Fruit fly (Drosophila melanogaster): Measurements from ENCODE around the gene Alg13.

The Alg13 gene

DNA sequence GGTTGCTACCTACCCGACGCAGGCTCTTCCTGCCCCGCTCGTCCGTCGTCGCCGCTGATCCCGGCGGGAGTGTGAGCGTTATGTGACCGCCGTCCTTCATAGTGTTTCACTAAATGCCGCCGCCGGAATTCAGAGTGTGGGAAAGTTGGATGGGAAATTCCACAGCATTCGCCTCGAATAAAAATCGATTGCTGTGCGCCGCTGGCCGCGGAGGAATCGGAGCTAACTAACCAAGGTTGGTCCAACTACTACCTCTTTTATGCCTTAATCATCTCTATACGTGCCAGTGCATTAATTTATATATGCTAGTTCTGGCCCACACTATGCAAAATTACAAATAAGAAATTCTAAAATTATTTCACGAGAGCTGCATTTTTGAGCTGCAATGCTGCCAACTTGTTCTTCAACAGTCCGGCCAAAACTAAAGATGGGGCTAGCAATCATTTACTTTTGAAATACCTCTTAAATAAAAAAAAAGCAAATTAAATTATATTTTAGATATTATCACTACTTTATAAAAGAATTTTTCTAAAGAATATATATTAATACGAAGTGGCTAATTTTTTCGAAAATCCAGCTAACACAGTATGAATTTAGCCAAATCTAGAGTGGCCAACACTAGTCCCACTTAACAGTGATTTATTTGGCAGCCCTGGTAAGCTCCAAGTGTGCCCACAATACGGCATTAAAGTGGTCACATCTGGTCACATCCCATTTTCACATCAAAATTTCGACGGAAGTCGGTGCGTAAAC lies 25.8 kb downstream of the Alg13 start, which contains the start of the genes alpha-Man-Ib and Pdhb:
TSS of gene alpha-Man-Ib (minus strand) at position 425 of the 753 bp plus-strand sequence.
TSS of gene Pdhb (plus strand) at position 674 of the 753 bp plus-strand sequence.
- TF ChIP-seq CG7101 (tag; optimal IDR thresholded peaks at IDR 0.05), result peak; percentile 85
- TF ChIP-seq CG7045 (GFP tag; optimal IDR thresholded peaks at IDR 0.05), result peak; percentile 78
- no peak for TF ChIP-seq toe (GFP tag; optimal IDR thresholded peaks at IDR 0.05)
- TF ChIP-seq Crg-1 (GFP tag; optimal IDR thresholded peaks at IDR 0.05), result peak; percentile 59
- peak; percentile 78 for TF ChIP-seq bab1 (GFP tag; optimal IDR thresholded peaks at IDR 0.05)
- peak; percentile 63 for TF ChIP-seq tj (GFP tag; optimal IDR thresholded peaks at IDR 0.05)
- TF ChIP-seq cic (GFP tag; optimal IDR thresholded peaks at IDR 0.05), result peak; percentile 22
- peak; percentile 74 for TF ChIP-seq CG14711 (tag; optimal IDR thresholded peaks at IDR 0.05)
- TF ChIP-seq CG33017 (tag; optimal IDR thresholded peaks at IDR 0.05), result peak; percentile 72
- no peak for TF ChIP-seq kay (GFP tag; ENCODE audit: borderline replicate concordance)
- TF ChIP-seq ovo (GFP tag; optimal IDR thresholded peaks at IDR 0.05), result peak; percentile 60
- peak; percentile 71 for TF ChIP-seq Mnt (GFP tag; optimal IDR thresholded peaks at IDR 0.05)
- peak; percentile 50 for TF ChIP-seq Clk (GFP tag; optimal IDR thresholded peaks at IDR 0.05)
- TF ChIP-seq CG5204 (GFP tag; optimal IDR thresholded peaks at IDR 0.05), result no peak
- peak; percentile 73 for TF ChIP-seq CG11617 (GFP tag; optimal IDR thresholded peaks at IDR 0.05)
- peak; percentile 56 for TF ChIP-seq pad (GFP tag; optimal IDR thresholded peaks at IDR 0.05)
- peak; percentile 41 for TF ChIP-seq Hr96 (GFP tag; optimal IDR thresholded peaks at IDR 0.05)
- peak; percentile 71 for TF ChIP-seq CG12768 (GFP tag; optimal IDR thresholded peaks at IDR 0.05)
- TF ChIP-seq cnc (optimal IDR thresholded peaks at IDR 0.05), result no peak
- peak; percentile 64 for TF ChIP-seq CG1620 (GFP tag; optimal IDR thresholded peaks at IDR 0.05)

DNA sequence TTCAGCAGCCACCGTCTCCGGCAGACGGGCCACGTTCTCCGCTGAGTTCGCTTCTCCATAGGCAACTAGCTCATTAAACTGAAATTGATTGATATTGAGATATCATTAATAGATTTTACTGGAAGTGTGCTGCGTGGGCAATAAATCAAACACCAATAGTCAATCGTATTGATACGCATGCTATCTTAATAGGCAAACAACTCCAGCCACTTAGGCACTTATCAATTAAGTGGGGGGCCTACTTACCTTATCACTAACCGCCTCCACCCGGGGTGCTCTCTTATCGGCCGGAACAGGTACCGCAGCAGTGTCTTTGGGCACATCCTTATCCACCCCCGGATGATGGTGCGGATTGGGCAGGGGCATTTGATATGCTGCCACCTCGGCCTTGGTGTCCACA lies 26.6 kb downstream of the Alg13 start:
- TF ChIP-seq Crg-1 (GFP tag; optimal IDR thresholded peaks at IDR 0.05) (no peak), cic (GFP tag; optimal IDR thresholded peaks at IDR 0.05) (peak; percentile 60), CG33017 (tag; optimal IDR thresholded peaks at IDR 0.05) (peak; percentile 9)

DNA sequence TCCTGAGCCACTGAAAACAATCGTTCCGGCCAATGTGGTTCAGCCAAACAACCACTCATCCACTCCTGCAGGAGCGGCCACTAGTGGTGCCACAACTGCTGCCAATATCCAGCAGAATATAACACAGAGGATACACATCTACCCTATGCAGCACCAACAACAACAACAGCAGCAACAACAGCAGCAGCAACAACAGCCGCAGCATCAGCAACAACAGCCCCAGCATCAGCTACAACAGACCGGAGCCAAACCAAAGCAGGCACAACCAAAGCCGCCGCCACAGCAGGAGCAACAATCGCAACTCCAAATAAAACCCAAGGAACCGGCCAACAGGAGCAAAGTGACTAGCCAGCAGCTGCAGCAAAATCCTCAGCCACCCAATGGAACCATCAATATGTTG lies 35.1 kb downstream of the Alg13 start:
- TF ChIP-seq CG33017 (tag; optimal IDR thresholded peaks at IDR 0.05) (no peak), Mnt (GFP tag; optimal IDR thresholded peaks at IDR 0.05) (no peak), CG14711 (tag; optimal IDR thresholded peaks at IDR 0.05) (no peak)

DNA sequence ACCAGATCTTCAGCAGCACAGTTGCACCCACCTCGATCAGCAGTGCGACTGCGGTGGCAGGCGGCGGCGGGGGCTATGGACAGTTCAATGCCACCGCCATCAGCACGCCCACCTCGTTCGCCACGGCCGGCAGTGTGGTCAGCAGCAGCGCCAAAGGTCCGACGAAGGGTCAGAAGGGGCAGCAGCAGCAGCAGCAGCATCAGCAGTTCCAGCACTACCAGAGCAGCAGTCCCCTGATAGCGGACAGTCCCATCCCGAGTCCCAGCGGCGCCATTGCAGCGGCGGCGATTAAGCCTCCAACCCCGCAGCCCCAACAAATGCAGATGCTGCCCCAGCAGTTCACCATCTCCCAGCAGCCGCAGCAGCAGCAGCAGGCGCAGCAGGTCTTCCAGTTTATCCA lies 40.4 kb downstream of the Alg13 start:
- no peak for TF ChIP-seq CG1620 (GFP tag; optimal IDR thresholded peaks at IDR 0.05)
- TF ChIP-seq bab1 (GFP tag; optimal IDR thresholded peaks at IDR 0.05), result no peak
- TF ChIP-seq Hr96 (GFP tag; optimal IDR thresholded peaks at IDR 0.05), result no peak
- no peak for TF ChIP-seq CG12768 (GFP tag; optimal IDR thresholded peaks at IDR 0.05)
- TF ChIP-seq CG5204 (GFP tag; optimal IDR thresholded peaks at IDR 0.05), result no peak
- no peak for TF ChIP-seq cic (GFP tag; optimal IDR thresholded peaks at IDR 0.05)
- no peak for TF ChIP-seq CG11617 (GFP tag; optimal IDR thresholded peaks at IDR 0.05)
- no peak for TF ChIP-seq ovo (GFP tag; optimal IDR thresholded peaks at IDR 0.05)

DNA sequence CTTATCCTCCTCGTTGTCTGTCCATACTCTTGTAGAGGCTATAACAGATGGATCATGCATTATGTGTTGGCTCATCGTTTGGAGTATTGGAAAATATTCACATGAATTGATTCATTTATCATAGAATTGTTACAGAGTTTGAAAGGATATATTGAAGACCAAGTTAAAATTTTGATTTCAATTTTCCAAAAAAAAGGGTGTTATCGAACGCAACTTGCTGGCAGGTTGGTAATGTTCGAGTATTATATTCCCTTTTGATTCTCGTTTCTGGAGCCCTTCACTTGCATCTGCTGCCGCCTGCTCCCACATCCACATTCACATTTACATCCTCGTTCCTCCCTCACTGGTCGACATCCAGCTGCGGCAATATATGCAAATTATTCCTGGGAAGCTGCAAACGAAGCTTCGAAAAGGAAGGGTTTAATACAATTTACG lies 42.3 kb downstream of the Alg13 start:
- no peak for TF ChIP-seq CG33017 (tag; optimal IDR thresholded peaks at IDR 0.05)
- TF ChIP-seq cic (GFP tag; optimal IDR thresholded peaks at IDR 0.05), result no peak
- no peak for TF ChIP-seq CG11617 (GFP tag; optimal IDR thresholded peaks at IDR 0.05)
- TF ChIP-seq Hr96 (GFP tag; optimal IDR thresholded peaks at IDR 0.05), result no peak
- no peak for TF ChIP-seq CG12768 (GFP tag; optimal IDR thresholded peaks at IDR 0.05)
- TF ChIP-seq CG7045 (GFP tag; optimal IDR thresholded peaks at IDR 0.05), result no peak
- no peak for TF ChIP-seq CG5204 (GFP tag; optimal IDR thresholded peaks at IDR 0.05)
- no peak for TF ChIP-seq ovo (GFP tag; optimal IDR thresholded peaks at IDR 0.05)

DNA sequence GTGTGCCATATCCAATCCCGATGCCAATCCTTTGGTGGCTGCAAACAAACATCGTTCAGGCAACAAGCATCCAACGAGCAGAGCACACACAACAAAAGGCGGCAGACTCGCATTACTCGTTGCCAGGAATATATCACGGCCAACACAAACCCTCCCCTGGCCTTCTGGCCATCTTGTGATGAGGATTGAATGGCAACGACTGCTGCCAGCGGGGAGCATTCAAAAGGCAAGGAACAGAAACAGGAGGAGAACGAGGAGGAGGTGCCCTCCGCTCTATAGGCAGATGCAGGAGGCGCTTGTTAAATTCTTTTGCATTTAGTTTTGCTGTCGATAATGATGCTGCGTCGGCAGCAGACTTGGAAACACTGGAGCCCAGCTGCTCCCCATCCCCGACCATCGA lies 42.8 kb downstream of the Alg13 start:
- TF ChIP-seq ovo (GFP tag; optimal IDR thresholded peaks at IDR 0.05) (no peak), CG12768 (GFP tag; optimal IDR thresholded peaks at IDR 0.05) (no peak), CG33017 (tag; optimal IDR thresholded peaks at IDR 0.05) (no peak), CG14711 (tag; optimal IDR thresholded peaks at IDR 0.05) (no peak), tj (GFP tag; optimal IDR thresholded peaks at IDR 0.05) (no peak), CG5204 (GFP tag; optimal IDR thresholded peaks at IDR 0.05) (no peak), toe (GFP tag; optimal IDR thresholded peaks at IDR 0.05) (no peak), kay (GFP tag; ENCODE audit: borderline replicate concordance) (no peak), Clk (GFP tag; optimal IDR thresholded peaks at IDR 0.05) (no peak)

DNA sequence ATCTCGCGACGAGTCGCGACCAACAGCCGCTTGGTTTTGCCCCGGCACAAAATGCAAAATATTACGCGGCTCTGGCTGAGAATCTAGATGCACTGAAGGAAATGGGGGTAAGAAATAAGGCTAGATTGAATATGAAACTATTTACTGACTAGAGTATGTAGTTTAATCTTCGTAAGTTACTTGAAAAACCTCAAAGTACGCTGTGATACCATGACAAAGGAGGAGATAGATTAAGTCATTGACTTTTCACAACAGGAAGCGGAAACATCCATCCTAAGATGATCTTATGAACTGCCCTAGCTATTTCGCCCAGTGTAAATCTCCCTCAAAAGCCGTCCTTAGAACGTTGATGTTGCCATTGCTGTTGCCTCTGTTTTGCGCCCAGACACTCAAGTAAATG lies 44.2 kb downstream of the Alg13 start:
- TF ChIP-seq pad (GFP tag; optimal IDR thresholded peaks at IDR 0.05), result no peak
- TF ChIP-seq CG7045 (GFP tag; optimal IDR thresholded peaks at IDR 0.05), result peak; percentile 21
- peak; percentile 25 for TF ChIP-seq Clk (GFP tag; optimal IDR thresholded peaks at IDR 0.05)
- TF ChIP-seq bab1 (GFP tag; optimal IDR thresholded peaks at IDR 0.05), result no peak
- TF ChIP-seq CG12768 (GFP tag; optimal IDR thresholded peaks at IDR 0.05), result no peak

All from whole organism, adult.